Fruit fly (Drosophila melanogaster) whole organism, embryonic: ENCODE data around the gene Sk2.
A peak's percentile ranks its signal among the peaks of the same experiment; 100 is the strongest.

Source experiments
- Adf1 ChIP-seq: fragments of 200-800 bp; sonication (Bioruptor generic); IDR thresholded peaks from 2 replicates; pipeline ENCODE4 v1.3.6; 2022; ENCODE audit warnings: missing biosample characterization, missing genetic modification characterization
- CG10321 ChIP-seq: fragments of 200-800 bp; sonication (Bioruptor generic); IDR thresholded peaks from 2 replicates; pipeline ENCODE4 v1.3.6; 2022; ENCODE audit warnings: missing biosample characterization, missing genetic modification characterization
- CG10462 ChIP-seq: fragments of 200-800 bp; sonication (Bioruptor generic); optimal IDR thresholded peaks from 2 replicates; lab custom pipeline; 2016; ENCODE audit warnings: missing biosample characterization, missing genetic modification characterization
- CG12391 ChIP-seq: fragments of 200-800 bp; sonication (Bioruptor generic); optimal IDR thresholded peaks from 3 replicates; lab custom pipeline; 2018; ENCODE audit warnings: missing biosample characterization, mild to moderate bottlenecking, missing genetic modification characterization, moderate library complexity
- CG13424 ChIP-seq: fragments of 200-800 bp; sonication (Bioruptor generic); optimal IDR thresholded peaks from 2 replicates; lab custom pipeline; 2019; ENCODE audit warnings: missing biosample characterization, mild to moderate bottlenecking, missing genetic modification characterization, moderate library complexity
- CG15514 ChIP-seq: fragments of 200-800 bp; sonication (Bioruptor generic); optimal IDR thresholded peaks from 3 replicates; lab custom pipeline; 2017; ENCODE audit warnings: missing biosample characterization, missing genetic modification characterization, mild to moderate bottlenecking, moderate library complexity, missing genetic modification reagents
- CG15601 ChIP-seq: fragments of 200-800 bp; sonication (Bioruptor generic); optimal IDR thresholded peaks from 3 replicates; lab custom pipeline; 2019; ENCODE audit warnings: missing biosample characterization, mild to moderate bottlenecking, missing genetic modification characterization, moderate library complexity
- CG2199 ChIP-seq: fragments of 200-800 bp; sonication (Bioruptor generic); IDR thresholded peaks from 3 replicates; pipeline ENCODE4 v1.3.6; 2022; ENCODE audit warnings: missing biosample characterization, missing genetic modification characterization
- CG2202 ChIP-seq: fragments of 200-800 bp; sonication (Bioruptor generic); optimal IDR thresholded peaks from 2 replicates; lab custom pipeline; 2018; ENCODE audit warnings: missing biosample characterization, mild to moderate bottlenecking, missing genetic modification characterization
- CG2889 ChIP-seq: fragments of 200-800 bp; sonication (Bioruptor generic); IDR thresholded peaks from 3 replicates; pipeline ENCODE4 v1.3.6; 2022; ENCODE audit warnings: missing biosample characterization, missing genetic modification characterization
- CG3065 ChIP-seq: fragments of 200-800 bp; sonication (Bioruptor generic); optimal IDR thresholded peaks from 2 replicates; lab custom pipeline; 2016; ENCODE audit warnings: missing biosample characterization, missing genetic modification characterization
- CG32532 ChIP-seq: fragments of 200-800 bp; sonication (Bioruptor generic); IDR thresholded peaks from 2 replicates; pipeline ENCODE4 v1.3.6; 2022; ENCODE audit warnings: missing biosample characterization, missing genetic modification characterization
- CG4404 ChIP-seq: fragments of 200-800 bp; sonication (Bioruptor generic); IDR thresholded peaks from 2 replicates; pipeline ENCODE4 v1.3.6; 2022; ENCODE audit warnings: missing biosample characterization, missing genetic modification characterization
- CG6854 ChIP-seq: fragments of 200-800 bp; sonication (Bioruptor generic); optimal IDR thresholded peaks from 3 replicates; lab custom pipeline; 2017; ENCODE audit warnings: missing biosample characterization, mild to moderate bottlenecking, missing genetic modification characterization
- CG7556 ChIP-seq: fragments of 200-800 bp; sonication (Bioruptor generic); optimal IDR thresholded peaks from 2 replicates; lab custom pipeline; 2017; ENCODE audit warnings: missing biosample characterization, mild to moderate bottlenecking, missing genetic modification characterization
- CG7928 ChIP-seq: fragments of 200-800 bp; sonication (Bioruptor generic); optimal IDR thresholded peaks from 2 replicates; lab custom pipeline; 2017; ENCODE audit warnings: missing biosample characterization, mild to moderate bottlenecking, missing genetic modification characterization
- CG8765 ChIP-seq: fragments of 200-800 bp; sonication (Bioruptor generic); IDR thresholded peaks from 2 replicates; pipeline ENCODE4 v1.3.6; 2022; ENCODE audit warnings: missing biosample characterization, missing genetic modification characterization
- CG8944 ChIP-seq: fragments of 200-800 bp; sonication (Bioruptor generic); optimal IDR thresholded peaks from 3 replicates; lab custom pipeline; 2016; ENCODE audit warnings: missing biosample characterization, missing genetic modification characterization
- CG9797 ChIP-seq: fragments of 200-800 bp; sonication (Bioruptor generic); optimal IDR thresholded peaks from 3 replicates; lab custom pipeline; 2018; ENCODE audit warnings: missing biosample characterization, mild to moderate bottlenecking, missing genetic modification characterization
- CG9817 ChIP-seq: fragments of 200-800 bp; sonication (Bioruptor generic); optimal IDR thresholded peaks from 2 replicates; lab custom pipeline; 2018; ENCODE audit warnings: missing biosample characterization, mild to moderate bottlenecking, missing genetic modification characterization, moderate library complexity
- CHES-1-like ChIP-seq: fragments of 200-800 bp; sonication (Bioruptor generic); optimal IDR thresholded peaks from 2 replicates; lab custom pipeline; 2016; ENCODE audit warnings: missing biosample characterization, missing genetic modification characterization
- Dref ChIP-seq: fragments of 200-800 bp; sonication (Bioruptor generic); IDR thresholded peaks from 2 replicates; pipeline ENCODE4 v1.3.6; 2022; ENCODE audit warnings: missing biosample characterization, missing genetic modification characterization
- HLH3B ChIP-seq: fragments of 200-800 bp; sonication (Bioruptor generic); IDR thresholded peaks from 2 replicates; pipeline ENCODE4 v1.3.6; 2022; ENCODE audit warnings: missing biosample characterization, missing genetic modification characterization
- Hey ChIP-seq: fragments of 200-800 bp; sonication (Bioruptor generic); optimal IDR thresholded peaks from 3 replicates; lab custom pipeline; 2018; ENCODE audit warnings: missing biosample characterization, mild to moderate bottlenecking, missing genetic modification characterization
- HmgD ChIP-seq: fragments of 200-800 bp; sonication (Bioruptor generic); optimal IDR thresholded peaks from 3 replicates; lab custom pipeline; 2016; ENCODE audit warnings: missing biosample characterization, missing genetic modification characterization
- Hmr ChIP-seq: fragments of 200-800 bp; sonication (Bioruptor generic); optimal IDR thresholded peaks from 3 replicates; lab custom pipeline; 2017; ENCODE audit warnings: mild to moderate bottlenecking, missing biosample characterization, missing genetic modification reagents, missing genetic modification characterization
- MBD-R2 ChIP-seq: fragments of 200-800 bp; sonication (Bioruptor generic); IDR thresholded peaks from 2 replicates; pipeline ENCODE4 v1.3.6; 2022; ENCODE audit warnings: missing biosample characterization, missing genetic modification characterization
- MTF-1 ChIP-seq: fragments of 200-800 bp; sonication (Bioruptor generic); optimal IDR thresholded peaks from 2 replicates; lab custom pipeline; 2018; ENCODE audit warnings: missing biosample characterization, mild to moderate bottlenecking, missing genetic modification characterization, borderline replicate concordance
- Meics ChIP-seq: fragments of 200-800 bp; sonication (Bioruptor generic); optimal IDR thresholded peaks from 2 replicates; lab custom pipeline; 2017; ENCODE audit warnings: missing biosample characterization, mild to moderate bottlenecking, missing genetic modification characterization
- Scr ChIP-seq: fragments of 200-800 bp; sonication (Bioruptor generic); IDR thresholded peaks from 2 replicates; pipeline ENCODE4 v1.3.6; 2022; ENCODE audit warnings: missing biosample characterization, missing genetic modification characterization; ENCODE audit not compliant: partially characterized antibody
- Sry-β ChIP-seq: fragments of 200-800 bp; sonication (Bioruptor generic); optimal IDR thresholded peaks from 2 replicates; lab custom pipeline; 2018; ENCODE audit warnings: missing biosample characterization, mild to moderate bottlenecking, missing genetic modification characterization, moderate library complexity
- Usf ChIP-seq: fragments of 200-800 bp; sonication (Bioruptor generic); optimal IDR thresholded peaks from 2 replicates; lab custom pipeline; 2017; ENCODE audit warnings: missing genotype, missing biosample characterization, missing genetic modification characterization
- ab ChIP-seq: fragments of 200-800 bp; sonication (Bioruptor generic); optimal IDR thresholded peaks from 2 replicates; lab custom pipeline; 2016; ENCODE audit warnings: missing biosample characterization, missing genetic modification characterization
- corto ChIP-seq: fragments of 200-800 bp; sonication (Bioruptor generic); optimal IDR thresholded peaks from 2 replicates; lab custom pipeline; 2016; ENCODE audit warnings: missing biosample characterization, mild to moderate bottlenecking, missing genetic modification characterization, moderate library complexity
- crc ChIP-seq: fragments of 200-800 bp; sonication (Bioruptor generic); optimal IDR thresholded peaks from 2 replicates; lab custom pipeline; 2016; ENCODE audit warnings: missing biosample characterization, missing genetic modification characterization
- crol ChIP-seq: fragments of 200-800 bp; sonication (Bioruptor generic); IDR thresholded peaks from 2 replicates; pipeline ENCODE4 v1.3.6; 2022; ENCODE audit warnings: missing biosample characterization, missing genetic modification characterization
- da ChIP-seq: fragments of 200-800 bp; sonication (Bioruptor generic); optimal IDR thresholded peaks from 2 replicates; lab custom pipeline; 2016; ENCODE audit warnings: missing biosample characterization, missing genetic modification characterization
- ewg ChIP-seq: fragments of 200-800 bp; sonication (Bioruptor generic); optimal IDR thresholded peaks from 3 replicates; lab custom pipeline; 2017; ENCODE audit warnings: mild to moderate bottlenecking, missing biosample characterization, missing genetic modification reagents, missing genetic modification characterization
- gcm2 ChIP-seq: fragments of 200-800 bp; sonication (Bioruptor generic); optimal IDR thresholded peaks from 2 replicates; lab custom pipeline; 2016; ENCODE audit warnings: missing biosample characterization, missing genetic modification characterization
- grau ChIP-seq: fragments of 200-800 bp; optimal IDR thresholded peaks from 3 replicates; lab custom pipeline; 2019; ENCODE audit warnings: missing biosample characterization, mild to moderate bottlenecking, missing genetic modification characterization, moderate library complexity
- nau ChIP-seq: fragments of 200-800 bp; sonication (Bioruptor generic); optimal IDR thresholded peaks from 3 replicates; lab custom pipeline; 2017; ENCODE audit warnings: missing biosample characterization, mild to moderate bottlenecking, missing genetic modification characterization, missing genetic modification reagents
- odd ChIP-seq: fragments of 200-800 bp; sonication (Bioruptor generic); optimal IDR thresholded peaks from 2 replicates; lab custom pipeline; 2017; ENCODE audit warnings: missing biosample characterization, mild to moderate bottlenecking, missing genetic modification characterization
- pita ChIP-seq: fragments of 200-800 bp; sonication (Bioruptor generic); optimal IDR thresholded peaks from 2 replicates; lab custom pipeline; 2017; ENCODE audit warnings: missing biosample characterization, mild to moderate bottlenecking, missing genetic modification characterization
- ranshi ChIP-seq: fragments of 200-800 bp; sonication (Bioruptor generic); IDR thresholded peaks from 2 replicates; pipeline ENCODE4 v1.3.6; 2022; ENCODE audit warnings: missing biosample characterization, missing genetic modification characterization
- rib ChIP-seq: fragments of 200-800 bp; sonication (Bioruptor generic); IDR thresholded peaks from 2 replicates; pipeline ENCODE4 v1.3.6; 2022; ENCODE audit warnings: missing biosample characterization, missing genetic modification characterization
- sc ChIP-seq, 3 experiments: fragments of >200 bp in 2 of 3; fragments of 200-800 bp in 1 of 3; sonication (Bioruptor generic) in 1 of 3; optimal IDR thresholded peaks; 2 replicates in 2 of 3; 3 replicates in 1 of 3; lab custom pipeline; 2017; ENCODE audit warnings: mild to moderate bottlenecking in 1 of 3, missing biosample characterization in 1 of 3, missing genetic modification characterization in 1 of 3, missing genetic modification reagents in 1 of 3
- seq ChIP-seq: fragments of 200-800 bp; sonication (Bioruptor generic); IDR thresholded peaks from 2 replicates; pipeline ENCODE4 v1.3.6; 2022; ENCODE audit warnings: missing biosample characterization, missing genetic modification characterization
- sim ChIP-seq: fragments of 200-800 bp; sonication (Bioruptor generic); IDR thresholded peaks from 2 replicates; pipeline ENCODE4 v1.3.6; 2022; ENCODE audit warnings: missing biosample characterization, missing genetic modification characterization
- sima ChIP-seq: fragments of 200-800 bp; sonication (Bioruptor generic); optimal IDR thresholded peaks from 2 replicates; lab custom pipeline; 2016; ENCODE audit warnings: missing biosample characterization, missing genetic modification characterization
- slp2 ChIP-seq: fragments of 200-800 bp; sonication (Bioruptor generic); optimal IDR thresholded peaks from 2 replicates; lab custom pipeline; 2016; ENCODE audit warnings: missing biosample characterization, missing genetic modification characterization
- zf30C ChIP-seq: fragments of 200-800 bp; sonication (Bioruptor generic); optimal IDR thresholded peaks from 3 replicates; lab custom pipeline; 2018; ENCODE audit warnings: missing biosample characterization, mild to moderate bottlenecking, missing genetic modification characterization

Gene Sk2

DNA sequence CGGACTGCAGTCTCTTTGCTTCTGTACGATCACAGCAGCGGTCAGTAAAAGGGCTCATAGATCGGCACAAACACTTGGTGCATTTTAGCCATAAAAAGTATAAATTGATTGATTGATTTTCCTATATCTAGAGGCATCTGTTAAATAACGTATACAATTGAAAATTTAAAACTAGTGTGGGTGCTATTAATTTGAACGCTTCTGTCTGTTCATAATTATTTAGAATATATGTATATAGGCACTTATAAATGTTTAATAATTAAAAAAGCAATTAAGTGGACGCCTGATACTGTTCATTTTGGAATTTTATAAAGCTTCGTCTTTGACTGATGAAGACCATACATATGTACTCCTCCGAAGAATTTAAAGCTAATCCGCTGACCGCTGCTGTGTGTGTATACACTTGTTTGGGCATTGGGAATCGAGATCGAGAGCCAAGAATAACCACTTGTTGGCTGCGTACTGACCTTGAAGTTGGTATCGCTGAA is 1.6 kb upstream of the Sk2 start (continued):
- TF ChIP-seq CG7928 (GFP tag; lab: Kevin White, UChicago) (no peak), nau (GFP tag; lab: Kevin White, UChicago) (peak; percentile 12), ab (no peak), MBD-R2 (GFP tag; lab: Robert Waterston, UW) (no peak), ewg (GFP tag; lab: Kevin White, UChicago) (peak; percentile 29), CG2889 (GFP tag; lab: Robert Waterston, UW) (no peak), zf30C (GFP tag; lab: Kevin White, UChicago) (no peak), grau (tag; lab: Kevin White, UChicago) (peak; percentile 56), sim (GFP tag; lab: Robert Waterston, UW) (no peak), pita (no peak), Scr (GFP tag; lab: Robert Waterston, UW) (no peak), MTF-1 (GFP tag; lab: Kevin White, UChicago) (no peak), Dref (GFP tag; lab: Robert Waterston, UW) (no peak), CG8944 (GFP tag; lab: Kevin White, UChicago) (no peak), HmgD (GFP tag; lab: Kevin White, UChicago) (no peak), Hey (tag; lab: Kevin White, UChicago) (no peak), CG9797 (GFP tag; lab: Kevin White, UChicago) (no peak), crc (GFP tag; lab: Kevin White, UChicago) (no peak), CG3065 (GFP tag; lab: Kevin White, UChicago) (no peak), da (GFP tag; lab: Kevin White, UChicago) (no peak), CG2202 (no peak), seq (peak; percentile 22; the same call in 1 of the 2 replicates), CG6854 (GFP tag; lab: Kevin White, UChicago) (no peak), CG2199 (no peak; the same call in 2 of the 3 replicates), corto (GFP tag; lab: Kevin White, UChicago) (peak; percentile 88), HLH3B (GFP tag; lab: Robert Waterston, UW) (peak; percentile 33; the same call in 1 of the 2 replicates), CG10462 (no peak), crol (GFP tag; lab: Robert Waterston, UW) (no peak), CG7556 (GFP tag; lab: Kevin White, UChicago) (peak; percentile 16), slp2 (GFP tag; lab: Kevin White, UChicago) (no peak), sima (GFP tag; lab: Kevin White, UChicago) (no peak), CG15601 (tag; lab: Kevin White, UChicago) (peak; percentile 11), CG13424 (tag; lab: Kevin White, UChicago) (peak; percentile 34), gcm2 (no peak), CG9817 (tag; lab: Kevin White, UChicago) (no peak), Sry-β (GFP tag; lab: Kevin White, UChicago) (no peak), CG32532 (peak; percentile 52; the same call in 1 of the 2 replicates), Meics (GFP tag; lab: Kevin White, UChicago) (peak; percentile 37), ranshi (GFP tag; lab: Robert Waterston, UW) (no peak), Adf1 (no peak), rib (GFP tag; lab: Robert Waterston, UW) (no peak), odd (peak; percentile 22), Hmr (peak; percentile 19), CG8765 (GFP tag; lab: Robert Waterston, UW) (0 out of 2 replicates have a peak, but pooled peaks have one; percentile 41), CG15514 (GFP tag; lab: Kevin White, UChicago) (no peak), CG10321 (no peak), CG4404 (GFP tag; lab: Robert Waterston, UW) (no peak), CHES-1-like (GFP tag; lab: Kevin White, UChicago) (no peak), sc (optimal IDR thresholded peaks at IDR 0.05; lab: Kevin White, UChicago) (no peak), sc (GFP tag; optimal IDR thresholded peaks at IDR 0.05; lab: Kevin White, UChicago) (no peak), CG12391 (tag; lab: Kevin White, UChicago) (peak; percentile 47), Usf (GFP tag; lab: Kevin White, UChicago) (no peak)
